Worm (Caenorhabditis elegans): Measurements from ENCODE around the gene pld-1.

Gene pld-1

ce11 chrII:5039912-5040311, 51.6 kb downstream of the pld-1 start, which contains the start of gene golg-2:
TSS of gene golg-2 (minus strand) at chrII:5040091.
- TF ChIP-seq W03F9.2 (tag; optimal IDR thresholded peaks at IDR 0.05) (no peak), him-1 (tag; optimal IDR thresholded peaks at IDR 0.05) (no peak), dao-5 (tag; optimal IDR thresholded peaks at IDR 0.05) (no peak)

ce11 chrII:5036128-5036527, 55.4 kb downstream of the pld-1 start, which contains the start of gene lrr-1:
TSS of gene lrr-1 (minus strand) at chrII:5036439.
- TF ChIP-seq him-1 (tag; optimal IDR thresholded peaks at IDR 0.05) (no peak), dao-5 (tag; optimal IDR thresholded peaks at IDR 0.05) (no peak)

ce11 chrII:5033935-5034334, 57.6 kb downstream of the pld-1 start, which contains the start of gene F33G12.3:
TSS of gene F33G12.3 (minus strand) at chrII:5034035.
- TF ChIP-seq him-1 (tag; optimal IDR thresholded peaks at IDR 0.05) (no peak), W03F9.2 (tag; optimal IDR thresholded peaks at IDR 0.05) (no peak), dao-5 (tag; optimal IDR thresholded peaks at IDR 0.05) (no peak)
